Worm (Caenorhabditis elegans) whole organism, L3 larva: Measurements from ENCODE around the gene T07E3.2.

ENCODE experiments used
- elt-2 ChIP-seq: sonication (generic microtip); optimal IDR thresholded peaks from 2 replicates; lab custom pipeline; 2016; ENCODE audit warnings: missing genetic modification reagents, mild to moderate bottlenecking, missing genetic modification characterization, missing compliant biosample characterization
- eor-1 ChIP-seq, 2 experiments: fragments of 150-350 bp; optimal IDR thresholded peaks; 2 replicates each; lab custom pipeline; 2014 to 2018; ENCODE audit warnings: missing biosample characterization in 2 of 2, missing genetic modification characterization in 2 of 2
- fos-1 ChIP-seq: fragments of 150-350 bp; optimal IDR thresholded peaks from 2 replicates; lab custom pipeline; 2014; ENCODE audit warnings: missing biosample characterization, missing genetic modification characterization
- mml-1 ChIP-seq: fragments of 150-350 bp; sonication (generic microtip); optimal IDR thresholded peaks from 3 replicates; lab custom pipeline; 2014; ENCODE audit warnings: missing biosample characterization, missing genetic modification characterization
- nhr-25 ChIP-seq: sonication (generic microtip); optimal IDR thresholded peaks from 2 replicates; lab custom pipeline; 2017; ENCODE audit warnings: missing biosample characterization, missing genetic modification characterization
- pqm-1 ChIP-seq: fragments of 150-350 bp; optimal IDR thresholded peaks from 2 replicates; lab custom pipeline; 2017; ENCODE audit warnings: missing biosample characterization, missing genetic modification characterization, inconsistent platforms
- unc-62 ChIP-seq: fragments of 150-350 bp; sonication (generic microtip); optimal IDR thresholded peaks from 4 replicates; lab custom pipeline; 2014; ENCODE audit warnings: missing biosample characterization, missing genetic modification reagents, missing genetic modification characterization

DNA sequence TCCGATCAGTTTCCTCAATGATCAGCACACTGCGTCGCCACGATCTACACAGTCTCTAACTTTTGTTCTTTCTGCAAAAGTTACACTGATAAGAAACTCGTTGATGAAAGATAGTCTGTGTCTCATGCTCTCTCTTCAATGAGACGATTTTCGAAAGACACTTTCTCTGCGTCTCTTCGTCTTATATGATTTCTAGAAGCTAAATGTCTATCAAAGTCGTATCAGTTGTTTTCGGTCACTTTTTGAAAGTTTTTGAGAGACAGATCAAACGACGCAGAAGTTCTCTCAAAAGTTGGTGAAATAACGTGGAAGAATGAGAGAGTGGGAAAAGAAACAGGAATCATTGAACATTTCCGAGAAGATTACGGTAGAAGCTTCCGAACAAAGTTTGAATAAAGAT, 11.3 kb upstream of the T07E3.2 start:
- peak; percentile 28 for TF ChIP-seq mml-1 (tag; lab: Kevin White, UChicago)
- peak; percentile 83 for TF ChIP-seq elt-2
- TF ChIP-seq pqm-1 = peak; percentile 79
- peak; percentile 19 for TF ChIP-seq unc-62 (GFP tag; lab: Kevin White, UChicago)
- TF ChIP-seq nhr-25 (tag; lab: Kevin White, UChicago) = peak; percentile 13
- no peak for TF ChIP-seq fos-1
- TF ChIP-seq eor-1 (tag; optimal IDR thresholded peaks at IDR 0.05; lab: Kevin White, UChicago) = no peak
